Worm (Caenorhabditis elegans): ENCODE results near the gene W02A2.5.

The W02A2.5 gene

DNA sequence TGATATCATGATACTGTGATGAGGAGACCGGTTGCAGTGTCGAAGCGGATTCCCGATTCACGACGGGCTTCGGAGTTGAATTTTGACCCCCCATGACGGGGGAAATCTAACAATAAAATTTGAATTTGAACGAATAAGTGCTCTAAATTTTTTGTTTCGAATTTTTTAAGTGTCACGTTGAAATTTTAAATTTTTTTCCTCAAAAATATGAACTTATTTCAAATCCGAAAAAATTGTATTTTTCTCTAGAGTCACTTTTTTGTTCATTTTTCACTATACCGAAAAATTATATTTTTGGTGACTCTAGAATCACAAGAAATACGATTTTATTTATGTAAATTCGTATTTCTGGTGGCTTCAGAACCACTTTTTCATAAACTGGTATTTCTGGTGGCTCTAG, 15.8 kb downstream of the W02A2.5 start, which contains the start of gene W02A2.8:
Gene W02A2.8 (minus strand): TSS at position 101 of the 400 bp plus-strand sequence.
- no peak for TF ChIP-seq R02D3.7 (tag; optimal IDR thresholded peaks at IDR 0.05)
- no peak for TF ChIP-seq egl-27 (tag; optimal IDR thresholded peaks at IDR 0.05)
- 0 out of 2 replicates have a peak, but pooled peaks have one; percentile 11 for TF ChIP-seq ZK337.2 (GFP tag; IDR thresholded peaks at IDR 0.05)
- no peak for TF ChIP-seq mxl-3 (GFP tag; optimal IDR thresholded peaks at IDR 0.05)
- no peak for TF ChIP-seq unc-130 (GFP tag; optimal IDR thresholded peaks at IDR 0.05)
- TF ChIP-seq zfp-2 (tag; optimal IDR thresholded peaks at IDR 0.05), result no peak

DNA sequence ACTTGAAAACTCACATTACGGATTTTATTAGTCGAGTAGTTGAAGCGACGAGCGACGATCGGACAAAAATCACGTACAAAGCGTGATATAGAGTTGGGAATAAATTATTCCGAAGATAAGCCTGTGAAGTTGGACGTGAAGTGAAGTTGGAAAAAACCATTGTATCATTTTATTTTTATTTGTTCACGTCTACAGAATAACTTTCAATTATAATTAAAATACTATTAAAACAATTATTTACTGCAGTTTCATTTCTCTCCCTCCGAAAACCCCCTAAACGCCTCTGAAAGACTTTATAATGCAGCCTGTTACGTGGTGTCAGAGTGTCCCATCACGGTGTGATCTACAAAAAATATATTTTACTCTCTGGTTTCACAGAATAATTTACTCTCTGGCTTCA, 17.5 kb downstream of the W02A2.5 start, which contains the start of gene Y62E10A.3:
Gene Y62E10A.3 (minus strand): TSS at position 101 of the 400 bp plus-strand sequence.
- no peak for TF ChIP-seq mes-2 (tag; optimal IDR thresholded peaks at IDR 0.05; ENCODE audit: poor library complexity, severe bottlenecking)
- TF ChIP-seq nhr-41 (GFP tag; IDR thresholded peaks at IDR 0.05), result no peak
- no peak for TF ChIP-seq fkh-10 (GFP tag; optimal IDR thresholded peaks at IDR 0.05)
- TF ChIP-seq tra-1 (GFP tag; IDR thresholded peaks at IDR 0.05), result no peak
- TF ChIP-seq F26F4.8 (GFP tag; conservative IDR thresholded peaks at IDR 0.05), result no peak
- no peak for TF ChIP-seq daf-8 (GFP tag; IDR thresholded peaks at IDR 0.05)
- no peak for TF ChIP-seq lim-7 (GFP tag; IDR thresholded peaks at IDR 0.05)
- no peak for TF ChIP-seq nhr-6 (tag; optimal IDR thresholded peaks at IDR 0.05)
- TF ChIP-seq zfp-2 (tag; optimal IDR thresholded peaks at IDR 0.05), result no peak
- TF ChIP-seq vab-7 (GFP tag; IDR thresholded peaks at IDR 0.05), result no peak
- no peak for TF ChIP-seq ceh-32 (tag; optimal IDR thresholded peaks at IDR 0.05; ENCODE audit: poor library complexity)
- no peak for TF ChIP-seq zip-2 (tag; optimal IDR thresholded peaks at IDR 0.05)
- TF ChIP-seq ceh-28 (tag; optimal IDR thresholded peaks at IDR 0.05), result no peak
- TF ChIP-seq ceh-62 (tag; optimal IDR thresholded peaks at IDR 0.05), result no peak
- TF ChIP-seq nhr-111 (GFP tag; optimal IDR thresholded peaks at IDR 0.05), result no peak
- TF ChIP-seq ZK337.2 (GFP tag; IDR thresholded peaks at IDR 0.05), result no peak
- TF ChIP-seq saeg-2 (GFP tag; IDR thresholded peaks at IDR 0.05), result no peak
- TF ChIP-seq lin-38 (GFP tag; IDR thresholded peaks at IDR 0.05), result no peak
- TF ChIP-seq egl-27 (tag; optimal IDR thresholded peaks at IDR 0.05), result no peak

DNA sequence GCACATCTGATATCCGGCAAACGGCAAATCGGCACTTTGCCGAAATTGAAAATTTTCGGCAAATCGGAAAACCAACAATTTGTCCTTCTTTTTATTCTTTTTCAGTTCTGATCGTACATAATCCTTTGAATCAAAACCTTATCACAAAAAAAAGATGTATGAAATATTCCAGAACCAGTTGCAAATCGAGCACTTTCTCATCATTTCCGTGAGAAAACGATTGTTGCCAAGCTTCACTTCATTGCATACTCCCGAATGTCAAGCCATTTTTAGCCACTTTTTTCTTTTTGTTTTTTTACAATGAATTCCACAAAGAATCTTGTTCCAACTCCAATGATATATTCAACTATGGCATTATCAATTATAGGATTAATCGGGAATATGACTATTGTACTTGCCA, 22.2 kb downstream of the W02A2.5 start, which contains the start of gene srsx-25:
Gene srsx-25 (plus strand): TSS at position 301 of the 400 bp plus-strand sequence.
- TF ChIP-seq aha-1 (tag) (peak; percentile 79), nhr-76 (tag; optimal IDR thresholded peaks at IDR 0.05) (no peak), lim-7 (GFP tag; IDR thresholded peaks at IDR 0.05) (no peak), zip-2 (tag; optimal IDR thresholded peaks at IDR 0.05) (no peak), ztf-11 (tag; optimal IDR thresholded peaks at IDR 0.05) (no peak)

DNA sequence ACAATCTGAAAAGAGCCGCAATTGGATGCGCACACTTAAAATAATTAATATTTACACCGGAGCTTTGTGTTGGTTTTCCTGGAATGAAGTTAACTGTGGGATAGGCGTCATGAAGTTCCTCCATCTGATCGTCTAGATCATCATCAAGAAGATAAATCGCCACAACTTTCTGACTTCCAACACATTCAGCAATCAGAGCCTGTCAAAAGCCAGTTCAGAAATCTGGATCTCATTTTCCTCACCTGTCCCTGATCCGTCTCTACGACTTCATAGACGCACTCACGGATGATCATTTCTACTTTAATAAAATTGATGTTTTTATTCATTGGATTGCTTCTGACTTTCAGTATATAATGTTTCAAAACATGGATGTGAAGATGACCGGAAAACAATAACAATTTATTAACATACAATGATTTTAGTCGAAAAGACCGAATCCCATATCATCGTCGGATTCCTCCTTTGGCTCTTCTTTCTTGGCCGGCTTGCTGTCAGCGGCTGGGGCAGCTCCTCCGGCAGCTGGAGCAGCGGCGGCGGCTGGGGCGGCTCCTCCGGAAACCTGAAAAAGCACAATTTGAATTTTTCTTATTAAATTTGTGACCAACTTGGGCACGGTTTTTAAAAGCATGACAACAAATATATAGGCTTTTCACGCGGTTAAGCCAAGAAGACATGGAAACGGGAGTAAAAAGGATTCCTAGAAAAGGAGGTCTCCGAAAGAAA, 26.6 kb downstream of the W02A2.5 start, which contains the start of gene agt-1:
Gene agt-1 (minus strand): TSS at position 293 of the 723 bp plus-strand sequence.
- TF ChIP-seq unc-62 (GFP tag; optimal IDR thresholded peaks at IDR 0.05 in 1 of 2), result no peak
- TF ChIP-seq unc-62 (tag; optimal IDR thresholded peaks at IDR 0.05), result no peak
- TF ChIP-seq pha-4 (GFP tag; IDR thresholded peaks at IDR 0.05), result no peak; the same call in 1 of the 2 replicates
- TF ChIP-seq pha-4 (tag; optimal IDR thresholded peaks at IDR 0.05), result no peak
- TF ChIP-seq set-16 (GFP tag; IDR thresholded peaks at IDR 0.05), result peak; percentile 95
- TF ChIP-seq zip-11 (GFP tag; IDR thresholded peaks at IDR 0.05), result no peak
- no peak for TF ChIP-seq aly-2 (tag; optimal IDR thresholded peaks at IDR 0.05)
- TF ChIP-seq aha-1 (tag), result peak; percentile 28
- TF ChIP-seq dve-1 (tag; optimal IDR thresholded peaks at IDR 0.05; ENCODE audit: insufficient read depth), result no peak
- peak; percentile 4 for TF ChIP-seq nhr-102 (tag; optimal IDR thresholded peaks at IDR 0.05)
- no peak for TF ChIP-seq ama-1 (optimal IDR thresholded peaks at IDR 0.05)
- no peak for TF ChIP-seq fos-1 (tag; optimal IDR thresholded peaks at IDR 0.05)
- no peak for TF ChIP-seq T20F7.1 (GFP tag; optimal IDR thresholded peaks at IDR 0.05)
- no peak for TF ChIP-seq lin-39 (tag; optimal IDR thresholded peaks at IDR 0.05)
- TF ChIP-seq nhr-48 (tag; optimal IDR thresholded peaks at IDR 0.05), result no peak
- TF ChIP-seq lin-38 (GFP tag; IDR thresholded peaks at IDR 0.05), result no peak
- TF ChIP-seq snpc-1.2 (GFP tag; IDR thresholded peaks at IDR 0.05), result peak; percentile 60
- 0 out of 2 replicates have a peak, but pooled peaks have one; percentile 19 for TF ChIP-seq dmd-8 (GFP tag; IDR thresholded peaks at IDR 0.05)
- TF ChIP-seq lin-15B (tag; optimal IDR thresholded peaks at IDR 0.05), result no peak
- TF ChIP-seq mdt-29 (GFP tag; IDR thresholded peaks at IDR 0.05), result 0 out of 2 replicates have a peak, but pooled peaks have one; percentile 44
- TF ChIP-seq arid-1 (GFP tag; conservative IDR thresholded peaks at IDR 0.05), result peak; percentile 50; the same call in 1 of the 2 replicates
- TF ChIP-seq nhr-11 (tag; optimal IDR thresholded peaks at IDR 0.05), result no peak
- TF ChIP-seq Y48G9A.11 (GFP tag; IDR thresholded peaks at IDR 0.05), result 0 out of 2 replicates have a peak, but pooled peaks have one; percentile 17

Measured in whole organism, L4 larva.